Fruit fly (Drosophila melanogaster) whole organism, prepupa: ENCODE data around the gene CG13003.

Source experiments
- Blimp-1 ChIP-seq: fragments of 200-800 bp; sonication (Bioruptor generic); optimal IDR thresholded peaks from 3 replicates; lab custom pipeline; 2017; ENCODE audit warnings: missing biosample characterization, missing genetic modification characterization, mild to moderate bottlenecking, moderate library complexity, missing genetic modification reagents
- CG10631 ChIP-seq: fragments of 200-800 bp; sonication (Bioruptor generic); optimal IDR thresholded peaks from 2 replicates; lab custom pipeline; 2016; ENCODE audit warnings: missing biosample characterization, missing genetic modification characterization
- CG10669 ChIP-seq: fragments of 200-800 bp; sonication (Bioruptor generic); optimal IDR thresholded peaks from 3 replicates; lab custom pipeline; 2018; ENCODE audit warnings: missing biosample characterization, mild to moderate bottlenecking, missing genetic modification characterization, moderate library complexity
- CG11762 ChIP-seq: fragments of 200-800 bp; sonication (Bioruptor generic); optimal IDR thresholded peaks from 3 replicates; lab custom pipeline; 2016; ENCODE audit warnings: missing biosample characterization, missing genetic modification characterization; ENCODE audit not compliant: insufficient read depth
- CG11902 ChIP-seq: fragments of 200-800 bp; sonication (Bioruptor generic); optimal IDR thresholded peaks from 3 replicates; lab custom pipeline; 2016; ENCODE audit warnings: missing biosample characterization, missing genetic modification characterization
- CG15336 ChIP-seq: fragments of 200-800 bp; sonication (Bioruptor generic); IDR thresholded peaks from 2 replicates; pipeline ENCODE4 v1.3.6; 2022; ENCODE audit warnings: missing biosample characterization, missing genetic modification characterization
- CG16779 ChIP-seq: fragments of 200-800 bp; sonication (Bioruptor generic); optimal IDR thresholded peaks from 3 replicates; lab custom pipeline; 2017; ENCODE audit warnings: missing biosample characterization, mild to moderate bottlenecking, missing genetic modification characterization
- CG3032 ChIP-seq: fragments of 200-800 bp; optimal IDR thresholded peaks from 2 replicates; lab custom pipeline; 2019; ENCODE audit warnings: missing biosample characterization, mild to moderate bottlenecking, missing genetic modification characterization, moderate library complexity
- CG31627 ChIP-seq: fragments of 200-800 bp; sonication (Bioruptor generic); optimal IDR thresholded peaks from 3 replicates; lab custom pipeline; 2016; ENCODE audit warnings: missing biosample characterization, missing genetic modification characterization
- CG34406 ChIP-seq: fragments of 200-800 bp; sonication (Bioruptor generic); optimal IDR thresholded peaks from 3 replicates; lab custom pipeline; 2016; ENCODE audit warnings: missing biosample characterization, missing genetic modification characterization
- CG3919 ChIP-seq: fragments of 200-800 bp; sonication (Bioruptor generic); optimal IDR thresholded peaks from 3 replicates; lab custom pipeline; 2016; ENCODE audit warnings: missing biosample characterization, missing genetic modification characterization
- CG4318 ChIP-seq: fragments of 200-800 bp; sonication (Bioruptor generic); optimal IDR thresholded peaks from 3 replicates; lab custom pipeline; 2017; ENCODE audit warnings: missing biosample characterization, mild to moderate bottlenecking, missing genetic modification characterization
- CG6163 ChIP-seq: fragments of 200-800 bp; sonication (Bioruptor generic); IDR thresholded peaks from 3 replicates; pipeline ENCODE4 v1.3.6; 2022; ENCODE audit warnings: missing biosample characterization, missing genetic modification characterization
- CG6276 ChIP-seq: fragments of 200-800 bp; sonication (Bioruptor generic); optimal IDR thresholded peaks from 2 replicates; lab custom pipeline; 2017; ENCODE audit warnings: missing biosample characterization, mild to moderate bottlenecking, missing genetic modification characterization
- CG6792 ChIP-seq: fragments of 200-800 bp; sonication (Bioruptor generic); optimal IDR thresholded peaks from 3 replicates; lab custom pipeline; 2016; ENCODE audit warnings: missing biosample characterization, missing genetic modification characterization
- CG6808 ChIP-seq: fragments of 200-800 bp; sonication (Bioruptor generic); optimal IDR thresholded peaks from 3 replicates; lab custom pipeline; 2017; ENCODE audit warnings: missing biosample characterization, missing genetic modification characterization, mild to moderate bottlenecking, moderate library complexity, missing genetic modification reagents
- CG6854 ChIP-seq: fragments of 200-800 bp; sonication (Bioruptor generic); optimal IDR thresholded peaks from 2 replicates; lab custom pipeline; 2017; ENCODE audit warnings: missing biosample characterization, mild to moderate bottlenecking, missing genetic modification characterization
- CG8119 ChIP-seq: fragments of 200-800 bp; sonication (Bioruptor generic); IDR thresholded peaks from 3 replicates; pipeline ENCODE4 v1.3.6; 2022; ENCODE audit warnings: missing biosample characterization, missing genetic modification characterization
- CG8319 ChIP-seq: fragments of 200-800 bp; sonication (Bioruptor generic); optimal IDR thresholded peaks from 3 replicates; lab custom pipeline; 2016; ENCODE audit warnings: missing biosample characterization, missing genetic modification characterization
- CG8632 ChIP-seq: fragments of 200-800 bp; sonication (Bioruptor generic); optimal IDR thresholded peaks from 3 replicates; lab custom pipeline; 2016; ENCODE audit warnings: missing biosample characterization, missing genetic modification characterization
- CG9139 ChIP-seq: fragments of 200-800 bp; sonication (Bioruptor generic); optimal IDR thresholded peaks from 3 replicates; lab custom pipeline; 2017; ENCODE audit warnings: missing biosample characterization, mild to moderate bottlenecking, missing genetic modification characterization
- Eip75B ChIP-seq: fragments of 200-800 bp; sonication (Bioruptor generic); optimal IDR thresholded peaks from 3 replicates; lab custom pipeline; 2016; ENCODE audit warnings: missing biosample characterization, missing genetic modification characterization
- Eip78C ChIP-seq: fragments of 200-800 bp; sonication (Bioruptor generic); peaks from one replicate; lab custom pipeline; 2016; ENCODE audit warnings: missing biosample characterization, missing genetic modification characterization
- Eip93F ChIP-seq: fragments of 200-800 bp; sonication (Bioruptor generic); optimal IDR thresholded peaks from 2 replicates; lab custom pipeline; 2016; ENCODE audit warnings: missing biosample characterization, mild to moderate bottlenecking, missing genetic modification characterization
- Ets21C ChIP-seq: fragments of 200-800 bp; sonication (Bioruptor generic); optimal IDR thresholded peaks from 3 replicates; lab custom pipeline; 2016; ENCODE audit warnings: missing biosample characterization, missing genetic modification characterization
- Gug ChIP-seq: fragments of 200-800 bp; sonication (Bioruptor generic); IDR thresholded peaks from 2 replicates; pipeline ENCODE4 v1.3.6; 2022; ENCODE audit warnings: missing biosample characterization, missing genetic modification characterization
- Hr38 ChIP-seq: sonication (Bioruptor generic); optimal IDR thresholded peaks from 2 replicates; lab custom pipeline; 2016; ENCODE audit warnings: missing biosample characterization, missing genetic modification characterization
- Hr39 ChIP-seq: fragments of 200-800 bp; sonication (Bioruptor generic); optimal IDR thresholded peaks from 2 replicates; lab custom pipeline; 2016; ENCODE audit warnings: missing biosample characterization, missing genetic modification characterization
- Hr4 ChIP-seq: fragments of 200-800 bp; sonication (Bioruptor generic); optimal IDR thresholded peaks from 3 replicates; lab custom pipeline; 2016; ENCODE audit warnings: missing biosample characterization, missing genetic modification characterization
- Lpt ChIP-seq: fragments of 200-800 bp; sonication (Bioruptor generic); optimal IDR thresholded peaks from 3 replicates; lab custom pipeline; 2016; ENCODE audit warnings: missing biosample characterization, missing genetic modification characterization
- Met ChIP-seq: fragments of 200-800 bp; sonication (Bioruptor generic); optimal IDR thresholded peaks from 3 replicates; lab custom pipeline; 2016; ENCODE audit warnings: missing biosample characterization, missing genetic modification characterization
- OdsH ChIP-seq: fragments of 200-800 bp; sonication (Bioruptor generic); optimal IDR thresholded peaks from 3 replicates; lab custom pipeline; 2016; ENCODE audit warnings: missing biosample characterization, missing genetic modification characterization
- Smox ChIP-seq: fragments of 200-800 bp; sonication (Bioruptor generic); optimal IDR thresholded peaks from 3 replicates; lab custom pipeline; 2016; ENCODE audit warnings: missing biosample characterization, missing genetic modification characterization
- Sox102F ChIP-seq: fragments of 200-800 bp; sonication (Bioruptor generic); optimal IDR thresholded peaks from 2 replicates; lab custom pipeline; 2016; ENCODE audit warnings: missing biosample characterization, mild to moderate bottlenecking, missing genetic modification characterization
- Sox14 ChIP-seq: fragments of 200-800 bp; sonication (Bioruptor generic); optimal IDR thresholded peaks from 3 replicates; lab custom pipeline; 2016; ENCODE audit warnings: missing biosample characterization, missing genetic modification characterization
- Sox15 ChIP-seq: fragments of 200-800 bp; sonication (Bioruptor generic); optimal IDR thresholded peaks from 3 replicates; lab custom pipeline; 2016; ENCODE audit warnings: missing biosample characterization, missing genetic modification characterization
- achi ChIP-seq: fragments of 200-800 bp; sonication (Bioruptor generic); optimal IDR thresholded peaks from 3 replicates; lab custom pipeline; 2016; ENCODE audit warnings: missing biosample characterization, missing genetic modification characterization
- acj6 ChIP-seq: fragments of 200-800 bp; sonication (Bioruptor generic); optimal IDR thresholded peaks from 3 replicates; lab custom pipeline; 2016; ENCODE audit warnings: missing biosample characterization, missing genetic modification characterization
- cyc ChIP-seq: fragments of 200-800 bp; sonication (Bioruptor generic); optimal IDR thresholded peaks from 3 replicates; lab custom pipeline; 2016; ENCODE audit warnings: missing biosample characterization, missing genetic modification characterization
- dac ChIP-seq: fragments of 200-800 bp; sonication (Bioruptor generic); optimal IDR thresholded peaks from 2 replicates; lab custom pipeline; 2017; ENCODE audit warnings: missing biosample characterization, mild to moderate bottlenecking, missing genetic modification characterization
- dsx ChIP-seq: fragments of 200-800 bp; optimal IDR thresholded peaks from 3 replicates; lab custom pipeline; 2019; ENCODE audit warnings: missing biosample characterization, mild to moderate bottlenecking, missing genetic modification characterization, moderate library complexity; ENCODE audit not compliant: poor library complexity, severe bottlenecking
- eg ChIP-seq: fragments of 200-800 bp; sonication (Bioruptor generic); IDR thresholded peaks from 3 replicates; pipeline ENCODE4 v1.3.6; 2022; ENCODE audit warnings: missing biosample characterization, missing genetic modification characterization
- esn ChIP-seq: fragments of 200-800 bp; sonication (Bioruptor generic); optimal IDR thresholded peaks from 2 replicates; lab custom pipeline; 2016; ENCODE audit warnings: missing biosample characterization, mild to moderate bottlenecking, missing genetic modification characterization, moderate library complexity
- fd85E ChIP-seq: fragments of 200-800 bp; sonication (Bioruptor generic); optimal IDR thresholded peaks from 3 replicates; lab custom pipeline; 2016; ENCODE audit warnings: missing biosample characterization, missing genetic modification characterization
- fkh ChIP-seq: fragments of 200-800 bp; sonication (Bioruptor generic); optimal IDR thresholded peaks from 3 replicates; lab custom pipeline; 2017; ENCODE audit warnings: missing biosample characterization, mild to moderate bottlenecking, missing genetic modification characterization, moderate library complexity
- lz ChIP-seq: fragments of 200-800 bp; sonication (Bioruptor generic); optimal IDR thresholded peaks from 3 replicates; lab custom pipeline; 2016; ENCODE audit warnings: missing biosample characterization, missing genetic modification characterization
- net ChIP-seq: fragments of 200-800 bp; sonication (Bioruptor generic); optimal IDR thresholded peaks from 3 replicates; lab custom pipeline; 2016; ENCODE audit warnings: missing biosample characterization, missing genetic modification characterization
- pdm3 ChIP-seq: fragments of 200-800 bp; sonication (Bioruptor generic); optimal IDR thresholded peaks from 3 replicates; lab custom pipeline; 2016; ENCODE audit warnings: missing biosample characterization, missing genetic modification characterization
- salr ChIP-seq, 2 experiments: fragments of 200-800 bp; sonication (Bioruptor generic); optimal IDR thresholded peaks; 3 replicates each; lab custom pipeline; 2016 to 2018; ENCODE audit warnings: missing biosample characterization in 2 of 2, missing genetic modification characterization in 2 of 2, mild to moderate bottlenecking in 1 of 2
- spab ChIP-seq: fragments of 200-800 bp; sonication (Bioruptor generic); optimal IDR thresholded peaks from 2 replicates; lab custom pipeline; 2017; ENCODE audit warnings: missing biosample characterization, mild to moderate bottlenecking, missing genetic modification characterization, missing genetic modification reagents
- topi ChIP-seq: fragments of 200-800 bp; sonication (Bioruptor generic); optimal IDR thresholded peaks from 3 replicates; lab custom pipeline; 2016; ENCODE audit warnings: missing biosample characterization, missing genetic modification characterization
- vri ChIP-seq: fragments of 200-800 bp; sonication (Bioruptor generic); optimal IDR thresholded peaks from 3 replicates; lab custom pipeline; 2016; ENCODE audit warnings: missing biosample characterization, mild to moderate bottlenecking, missing genetic modification characterization

The CG13003 gene

DNA sequence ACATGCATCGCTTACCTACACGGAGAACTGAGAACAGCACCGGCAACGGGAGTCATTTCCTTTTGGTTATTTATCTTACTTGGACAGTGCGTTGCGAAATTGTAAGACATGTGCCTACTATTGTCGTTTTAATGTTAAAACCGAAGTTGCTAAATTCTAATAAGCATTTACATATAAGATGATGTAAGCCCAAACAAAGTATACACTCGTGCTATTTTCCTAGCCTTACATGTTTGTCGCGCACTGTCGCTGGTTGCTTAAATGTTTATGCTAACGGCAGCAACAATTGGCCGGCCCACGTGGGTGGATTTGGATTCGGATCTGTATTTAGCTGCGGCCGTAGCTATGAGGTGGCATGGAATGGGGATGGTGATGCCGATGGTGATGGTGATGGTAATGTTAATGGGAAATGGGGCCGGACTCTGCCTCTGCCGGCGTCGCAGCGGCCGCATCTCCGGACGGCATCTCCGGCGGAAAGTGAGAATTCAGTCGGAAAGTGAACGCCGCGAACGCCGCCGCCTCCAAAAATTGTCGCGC, 65.1 kb downstream of the CG13003 start, which contains the start of gene CG4829:
CG4829 (plus strand) TSS at position 487 of the 537 bp plus-strand sequence.
- TF ChIP-seq lz = peak; percentile 42
- no peak for TF ChIP-seq Eip75B (GFP tag; lab: Kevin White, UChicago)
- TF ChIP-seq net (GFP tag; lab: Kevin White, UChicago) = peak; percentile 18
- TF ChIP-seq OdsH = peak; percentile 48
- TF ChIP-seq CG8632 (GFP tag; lab: Kevin White, UChicago) = peak; percentile 31
- no peak for TF ChIP-seq CG4318 (GFP tag; lab: Kevin White, UChicago)
- TF ChIP-seq CG3919 (GFP tag; lab: Kevin White, UChicago) = peak; percentile 65
- TF ChIP-seq Sox15 (GFP tag; lab: Kevin White, UChicago) = peak; percentile 18
- TF ChIP-seq CG10669 (GFP tag; lab: Kevin White, UChicago) = peak; percentile 55
- peak; percentile 63 for TF ChIP-seq cyc
- no peak for TF ChIP-seq Eip93F
- peak; percentile 77 for TF ChIP-seq CG6163
- TF ChIP-seq CG15336 (GFP tag; lab: Robert Waterston, UW) = peak; percentile 67; the same call in 1 of the 2 replicates
- peak; percentile 39 for TF ChIP-seq fkh (GFP tag; lab: Kevin White, UChicago)
- peak; percentile 53 for TF ChIP-seq Hr39
- peak; percentile 14 for TF ChIP-seq dsx (GFP tag; lab: Kevin White, UChicago)
- no peak for TF ChIP-seq CG8119 (GFP tag; lab: Robert Waterston, UW)
- peak; percentile 21 for TF ChIP-seq CG3032 (tag; lab: Kevin White, UChicago)
- TF ChIP-seq Sox102F (GFP tag; lab: Kevin White, UChicago) = peak; percentile 26
- no peak for TF ChIP-seq Blimp-1
- no peak for TF ChIP-seq CG6854 (GFP tag; lab: Kevin White, UChicago)
- no peak for TF ChIP-seq CG16779
- peak; percentile 23 for TF ChIP-seq Met
- TF ChIP-seq CG10631 (GFP tag; lab: Kevin White, UChicago) = peak; percentile 38
- TF ChIP-seq fd85E (GFP tag; lab: Kevin White, UChicago) = no peak
- peak; percentile 23 for TF ChIP-seq Sox14 (GFP tag; lab: Kevin White, UChicago)
- TF ChIP-seq Lpt = no peak
- TF ChIP-seq esn = peak; percentile 45
- no peak for TF ChIP-seq CG6808
- TF ChIP-seq dac = no peak
- TF ChIP-seq CG6792 (GFP tag; lab: Kevin White, UChicago) = peak; percentile 25
- TF ChIP-seq salr (GFP tag; optimal IDR thresholded peaks at IDR 0.05; lab: Kevin White, UChicago) = no peak
- TF ChIP-seq CG9139 (GFP tag; lab: Kevin White, UChicago) = no peak
- peak; percentile 35 for TF ChIP-seq achi (GFP tag; lab: Kevin White, UChicago)
- no peak for TF ChIP-seq vri (GFP tag; lab: Kevin White, UChicago)
- TF ChIP-seq topi (GFP tag; lab: Kevin White, UChicago) = peak; percentile 64
- TF ChIP-seq Hr38 (GFP tag; lab: Kevin White, UChicago) = no peak
- peak; percentile 29 for TF ChIP-seq CG34406 (GFP tag; lab: Kevin White, UChicago)
- peak; percentile 43 for TF ChIP-seq CG11902 (GFP tag; lab: Kevin White, UChicago)
- no peak for TF ChIP-seq CG6276 (GFP tag; lab: Kevin White, UChicago)
- no peak for TF ChIP-seq Smox (GFP tag; lab: Kevin White, UChicago)
- TF ChIP-seq CG31627 (GFP tag; lab: Kevin White, UChicago) = peak; percentile 58
- TF ChIP-seq acj6 (GFP tag; lab: Kevin White, UChicago) = peak; percentile 36
- TF ChIP-seq CG11762 (GFP tag; lab: Kevin White, UChicago) = peak; percentile 5
- TF ChIP-seq Hr4 (GFP tag; lab: Kevin White, UChicago) = peak; percentile 41
- TF ChIP-seq Gug (GFP tag; lab: Robert Waterston, UW) = peak; percentile 62
- TF ChIP-seq Eip78C (GFP tag; lab: Kevin White, UChicago) = peak; percentile 85
- peak; percentile 79 for TF ChIP-seq eg (GFP tag; lab: Robert Waterston, UW)
- TF ChIP-seq CG8319 = peak; percentile 19
- TF ChIP-seq Ets21C (GFP tag; lab: Kevin White, UChicago) = peak; percentile 3
- TF ChIP-seq spab = no peak
- TF ChIP-seq pdm3 (GFP tag; lab: Kevin White, UChicago) = peak; percentile 50
